Fruit fly (Drosophila melanogaster) whole organism, adult: Measurements from ENCODE around the gene sl.
A peak's percentile ranks its signal among the peaks of the same experiment; 100 is the strongest.

Source experiments
- CG11617 ChIP-seq: fragments of 200-800 bp; sonication (Bioruptor generic); optimal IDR thresholded peaks from 2 replicates; lab custom pipeline; 2017; ENCODE audit warnings: mild to moderate bottlenecking, missing biosample characterization, missing genetic modification reagents, missing genetic modification characterization
- CG12768 ChIP-seq: fragments of 200-800 bp; sonication (Bioruptor generic); optimal IDR thresholded peaks from 2 replicates; lab custom pipeline; 2017; ENCODE audit warnings: missing biosample characterization, missing genetic modification characterization, mild to moderate bottlenecking, moderate library complexity, missing genetic modification reagents
- CG14711 ChIP-seq: fragments of 200-800 bp; sonication (Bioruptor generic); optimal IDR thresholded peaks from 2 replicates; lab custom pipeline; 2018; ENCODE audit warnings: missing biosample characterization, mild to moderate bottlenecking, missing genetic modification characterization, moderate library complexity
- CG5204 ChIP-seq: fragments of 200-800 bp; sonication (Bioruptor generic); optimal IDR thresholded peaks from 2 replicates; lab custom pipeline; 2016; ENCODE audit warnings: missing biosample characterization, missing genetic modification characterization
- CG7045 ChIP-seq: fragments of 200-800 bp; sonication (Bioruptor generic); optimal IDR thresholded peaks from 2 replicates; lab custom pipeline; 2017; ENCODE audit warnings: missing biosample characterization, mild to moderate bottlenecking, missing genetic modification characterization
- Clk ChIP-seq: fragments of 200-800 bp; sonication (Bioruptor generic); optimal IDR thresholded peaks from 2 replicates; lab custom pipeline; 2017; ENCODE audit warnings: missing biosample characterization, missing genetic modification characterization
- Crg-1 ChIP-seq: fragments of 200-800 bp; sonication (Bioruptor generic); optimal IDR thresholded peaks from 2 replicates; lab custom pipeline; 2016; ENCODE audit warnings: missing biosample characterization, missing genetic modification characterization
- Hr96 ChIP-seq: fragments of 200-800 bp; sonication (Bioruptor generic); optimal IDR thresholded peaks from 2 replicates; lab custom pipeline; 2016; ENCODE audit warnings: missing biosample characterization, missing genetic modification characterization
- Mnt ChIP-seq: fragments of 200-800 bp; sonication (Bioruptor generic); optimal IDR thresholded peaks from 2 replicates; lab custom pipeline; 2016; ENCODE audit warnings: missing biosample characterization, mild to moderate bottlenecking, missing genetic modification characterization
- bab1 ChIP-seq: fragments of 200-800 bp; sonication (Bioruptor generic); optimal IDR thresholded peaks from 3 replicates; lab custom pipeline; 2019; ENCODE audit warnings: missing biosample characterization, mild to moderate bottlenecking, missing genetic modification characterization, moderate library complexity
- cic ChIP-seq: fragments of 200-800 bp; sonication (Bioruptor generic); optimal IDR thresholded peaks from 2 replicates; lab custom pipeline; 2017; ENCODE audit warnings: missing biosample characterization, mild to moderate bottlenecking, missing genetic modification characterization, moderate library complexity
- cnc ChIP-seq, 2 experiments: fragments of >200 bp; optimal IDR thresholded peaks; 2 replicates each; lab custom pipeline; 2017
- kay ChIP-seq: fragments of 200-800 bp; sonication (Bioruptor generic); peaks from one replicate; lab custom pipeline; 2016; ENCODE audit warnings: missing biosample characterization, missing genetic modification characterization, borderline replicate concordance
- pad ChIP-seq: fragments of 200-800 bp; sonication (Bioruptor generic); optimal IDR thresholded peaks from 3 replicates; lab custom pipeline; 2017; ENCODE audit warnings: missing biosample characterization, missing genetic modification characterization, mild to moderate bottlenecking, moderate library complexity, missing genetic modification reagents

DNA sequence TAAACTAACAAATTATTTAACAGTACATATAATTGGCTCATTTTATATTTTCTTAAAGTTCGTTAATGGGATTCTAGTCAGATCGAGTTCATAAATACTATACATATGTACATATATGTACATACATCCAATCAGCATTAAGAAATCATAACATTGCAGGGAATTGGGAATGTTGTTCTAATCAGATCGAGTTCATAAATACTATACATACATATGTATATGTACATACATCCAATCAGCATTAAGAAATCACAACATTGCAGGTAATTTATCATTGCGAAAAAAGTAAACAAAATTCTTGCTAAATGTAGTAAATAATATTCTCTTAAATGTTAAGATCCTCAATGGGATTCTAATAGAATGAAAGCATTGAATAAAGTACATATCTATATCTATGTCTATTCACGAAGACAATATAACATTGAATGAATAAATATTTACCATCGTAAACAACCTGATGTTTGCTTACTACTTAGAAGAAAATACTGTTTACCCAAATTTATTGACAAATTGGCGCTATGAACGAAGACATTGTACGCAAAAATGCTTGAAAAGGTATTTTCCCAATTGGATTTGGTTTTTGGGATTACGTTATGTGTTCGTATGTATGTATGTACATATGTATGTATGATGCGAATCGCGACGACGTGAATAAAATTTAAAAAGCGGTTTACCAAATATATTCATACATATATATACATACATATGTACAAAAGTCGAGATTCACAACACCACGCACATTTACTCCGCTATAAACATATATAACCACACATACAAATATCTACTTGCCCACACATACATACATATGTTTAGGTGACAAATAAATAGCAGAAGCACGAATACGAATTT, 33.8 kb downstream of the sl start:
- TF ChIP-seq CG14711 (tag; lab: Kevin White, UChicago), result peak; percentile 73
- no peak for TF ChIP-seq Clk (GFP tag; lab: Kevin White, UChicago)
- no peak for TF ChIP-seq cnc (optimal IDR thresholded peaks at IDR 0.05; lab: Kevin White, UChicago)
- TF ChIP-seq CG7045, result peak; percentile 38
- TF ChIP-seq kay (GFP tag; lab: Kevin White, UChicago), result peak; percentile 94
- TF ChIP-seq bab1 (GFP tag; lab: Kevin White, UChicago), result no peak
- TF ChIP-seq cic (GFP tag; lab: Kevin White, UChicago), result peak; percentile 10
- TF ChIP-seq Crg-1, result peak; percentile 77
- TF ChIP-seq pad (GFP tag; lab: Kevin White, UChicago), result peak; percentile 41
- TF ChIP-seq Hr96 (GFP tag; lab: Kevin White, UChicago), result no peak
- no peak for TF ChIP-seq CG12768 (GFP tag; lab: Kevin White, UChicago)
- no peak for TF ChIP-seq CG5204 (GFP tag; lab: Kevin White, UChicago)
- peak; percentile 11 for TF ChIP-seq CG11617
- no peak for TF ChIP-seq Mnt
